Worm (Caenorhabditis elegans): ENCODE results near the gene cyp-29A4.

The cyp-29A4 gene

DNA sequence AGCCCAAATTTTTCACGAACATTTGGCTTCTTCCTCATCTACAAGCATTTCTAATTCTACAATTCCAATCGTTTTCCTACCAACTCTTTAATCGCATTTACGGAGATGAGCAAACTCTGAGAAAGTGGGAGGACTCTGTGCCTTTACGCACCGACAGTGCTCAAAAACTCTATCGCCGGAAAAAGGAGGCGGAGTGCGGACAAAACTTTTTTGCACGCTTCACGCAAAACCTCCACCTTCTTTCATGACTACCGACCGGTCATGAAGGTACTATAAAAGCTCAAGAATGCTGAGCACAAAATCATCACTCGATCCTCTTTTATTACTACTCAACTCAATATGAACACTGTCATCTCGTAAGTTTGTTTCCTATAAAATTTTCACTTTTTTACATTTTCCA, 29.4 kb upstream of the cyp-29A4 start, which contains the start of gene idpc-4:
idpc-4 (plus strand) TSS at position 301 of the 400 bp plus-strand sequence.
- no peak for TF ChIP-seq snpc-4 (tag; optimal IDR thresholded peaks at IDR 0.05)
- TF ChIP-seq unc-62 (GFP tag; optimal IDR thresholded peaks at IDR 0.05): no peak
- no peak for TF ChIP-seq lsy-2 (tag; optimal IDR thresholded peaks at IDR 0.05)
- TF ChIP-seq lin-11 (tag; optimal IDR thresholded peaks at IDR 0.05): no peak
- TF ChIP-seq elt-3 (tag; optimal IDR thresholded peaks at IDR 0.05): no peak
- no peak for TF ChIP-seq nhr-11 (tag; optimal IDR thresholded peaks at IDR 0.05)

DNA sequence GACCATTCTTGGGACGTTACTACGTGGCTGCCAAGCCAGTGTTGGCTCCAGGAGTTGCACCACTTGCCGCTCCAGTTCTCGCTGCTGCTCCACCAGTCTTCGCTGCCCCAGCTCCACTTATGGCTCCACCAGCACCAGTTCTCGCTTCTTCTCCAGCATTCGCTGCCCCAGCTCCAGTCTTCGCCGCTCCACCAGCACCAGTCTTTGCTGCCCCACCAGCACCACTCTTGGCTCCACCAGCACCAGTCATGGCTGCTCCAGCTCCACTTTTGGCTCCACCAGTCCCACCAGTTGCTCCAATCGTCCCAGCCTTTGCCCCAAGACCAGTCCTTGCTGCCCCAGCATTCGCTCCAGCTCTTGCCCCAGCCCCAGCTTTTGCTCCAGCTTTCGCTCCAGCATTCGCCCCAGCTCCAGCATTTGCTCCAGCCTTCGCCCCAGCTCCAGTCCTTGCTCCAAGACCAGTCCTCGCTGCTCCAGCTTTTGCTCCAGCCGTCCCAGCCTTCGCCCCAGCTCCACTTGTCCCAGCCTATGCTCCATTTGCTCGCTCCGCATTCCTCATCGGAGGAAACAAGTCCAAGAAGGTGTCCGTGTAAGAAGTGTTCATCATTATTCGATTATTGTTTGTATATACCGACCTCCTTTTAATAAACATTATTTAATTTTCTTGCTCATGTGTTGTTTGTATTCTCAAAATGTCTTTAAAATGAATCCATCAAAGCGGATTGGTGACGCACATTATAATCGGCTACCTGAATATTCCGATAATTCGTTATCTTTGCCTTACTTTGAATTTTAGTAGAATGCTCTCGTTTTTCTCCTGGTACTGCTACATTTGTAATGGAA, 28.7 kb upstream of the cyp-29A4 start, which contains the start of gene T06E4.7:
T06E4.7 (plus strand) TSS at position 793 of the 843 bp plus-strand sequence.
- TF ChIP-seq ZK546.5 (tag; optimal IDR thresholded peaks at IDR 0.05) (no peak), dmd-4 (tag; optimal IDR thresholded peaks at IDR 0.05) (no peak), lin-39 (tag; optimal IDR thresholded peaks at IDR 0.05) (no peak)

DNA sequence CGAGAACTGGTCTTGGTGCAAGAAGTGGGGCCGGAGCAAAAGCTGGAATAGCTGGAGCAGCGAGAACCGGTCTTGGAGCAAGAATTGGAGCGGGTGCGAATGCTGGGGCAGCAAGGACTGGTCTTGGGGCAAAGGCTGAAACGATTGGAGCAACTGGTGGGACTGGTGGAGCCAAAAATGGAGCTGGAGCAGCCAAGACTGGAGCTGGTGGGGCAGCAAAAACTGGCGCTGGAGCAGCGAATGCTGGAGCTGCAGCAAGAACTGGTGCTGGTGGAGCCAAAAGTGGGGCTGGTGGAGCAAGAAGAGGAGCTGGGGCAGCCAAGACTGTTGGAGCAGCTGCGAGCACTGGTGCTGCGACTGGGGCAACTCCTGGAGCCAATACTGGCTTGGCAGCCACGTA, 26.0 kb upstream of the cyp-29A4 start:
- TF ChIP-seq lin-11 (tag; optimal IDR thresholded peaks at IDR 0.05): no peak

DNA sequence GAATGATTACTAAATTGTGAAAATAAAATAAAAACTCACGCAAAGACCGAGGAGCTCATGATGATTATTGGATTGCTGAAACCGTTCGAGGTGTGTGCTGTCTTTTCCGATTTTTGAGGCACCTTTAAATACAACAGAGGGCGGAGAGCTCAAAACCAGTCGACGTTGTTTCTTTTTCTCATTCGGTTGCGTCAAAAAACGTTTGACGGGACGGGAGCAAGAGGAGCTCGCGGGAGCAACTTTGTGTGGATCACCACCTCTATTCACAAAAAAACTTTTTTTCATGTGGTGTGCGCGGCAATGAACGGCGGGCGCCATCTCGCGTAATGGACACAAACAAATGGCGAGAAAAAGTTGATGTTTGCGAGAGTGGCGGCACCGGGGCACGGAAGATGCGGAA, 25.4 kb upstream of the cyp-29A4 start, which contains the start of gene idpc-3:
idpc-3 (minus strand) TSS at position 101 of the 400 bp plus-strand sequence.
- TF ChIP-seq lin-11 (tag; optimal IDR thresholded peaks at IDR 0.05) (no peak), unc-55 (GFP tag; optimal IDR thresholded peaks at IDR 0.05) (no peak), mab-5 (tag; optimal IDR thresholded peaks at IDR 0.05) (no peak), nhr-12 (tag; optimal IDR thresholded peaks at IDR 0.05) (no peak), lin-13 (GFP tag; optimal IDR thresholded peaks at IDR 0.05) (no peak), lin-39 (tag; optimal IDR thresholded peaks at IDR 0.05) (no peak), aly-2 (tag; optimal IDR thresholded peaks at IDR 0.05) (no peak), sma-3 (GFP tag; optimal IDR thresholded peaks at IDR 0.05) (no peak), C34F6.9 (tag; optimal IDR thresholded peaks at IDR 0.05) (no peak), Y55F3AM.14 (GFP tag; optimal IDR thresholded peaks at IDR 0.05) (no peak), snpc-4 (tag; optimal IDR thresholded peaks at IDR 0.05) (no peak), nhr-11 (tag; optimal IDR thresholded peaks at IDR 0.05) (no peak)

DNA sequence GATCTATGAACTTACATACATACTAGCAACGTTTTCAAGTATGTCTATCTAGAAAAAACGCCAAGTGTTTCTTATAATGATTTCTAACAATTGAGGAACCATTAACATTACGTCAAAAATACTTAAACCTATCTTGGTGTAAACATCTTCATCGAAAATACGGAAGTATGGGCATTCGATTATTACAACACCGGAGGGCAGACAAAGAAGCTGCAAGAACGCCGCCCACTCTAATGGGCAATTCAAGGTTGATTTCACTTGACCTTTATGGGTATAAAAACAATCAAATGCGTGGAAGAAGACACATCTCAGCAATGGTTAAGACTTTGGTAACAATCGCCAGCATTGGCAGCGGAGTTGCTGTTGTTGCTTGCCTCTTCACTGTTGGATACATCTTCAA, 24.9 kb upstream of the cyp-29A4 start, which contains the start of gene col-146:
col-146 (plus strand) TSS at position 301 of the 400 bp plus-strand sequence.
- TF ChIP-seq mab-5 (tag; optimal IDR thresholded peaks at IDR 0.05) (no peak), unc-62 (GFP tag; optimal IDR thresholded peaks at IDR 0.05) (no peak), F13H6.1 (tag; optimal IDR thresholded peaks at IDR 0.05) (no peak), nhr-77 (tag; optimal IDR thresholded peaks at IDR 0.05) (no peak), ztf-1 (GFP tag; conservative IDR thresholded peaks at IDR 0.05) (no peak), R02D3.7 (tag; optimal IDR thresholded peaks at IDR 0.05) (no peak), ama-1 (optimal IDR thresholded peaks at IDR 0.05) (no peak), aly-2 (tag; optimal IDR thresholded peaks at IDR 0.05) (no peak), alr-1 (tag; optimal IDR thresholded peaks at IDR 0.05) (no peak), peb-1 (tag; optimal IDR thresholded peaks at IDR 0.05) (no peak), nhr-23 (tag; optimal IDR thresholded peaks at IDR 0.05) (no peak), nhr-11 (tag; optimal IDR thresholded peaks at IDR 0.05) (no peak), snpc-4 (tag; optimal IDR thresholded peaks at IDR 0.05) (no peak), fos-1 (tag; optimal IDR thresholded peaks at IDR 0.05) (no peak)

DNA sequence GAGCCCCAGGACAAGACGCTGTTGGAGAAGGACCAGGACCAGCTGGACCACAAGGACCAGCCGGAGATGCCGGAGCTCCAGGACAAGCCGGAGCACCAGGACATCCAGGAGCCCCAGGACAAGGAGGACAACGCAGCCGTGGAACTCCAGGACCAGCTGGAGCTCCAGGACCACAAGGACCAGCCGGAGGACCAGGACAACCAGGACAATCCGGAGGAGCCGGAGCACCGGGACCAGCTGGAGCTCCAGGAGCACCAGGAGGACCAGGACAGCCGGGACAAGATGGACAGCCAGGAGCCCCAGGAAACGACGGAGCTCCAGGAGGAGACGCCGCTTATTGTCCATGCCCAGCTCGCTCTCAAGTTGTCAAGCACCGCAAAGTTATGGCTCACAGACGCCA, 24.0 kb upstream of the cyp-29A4 start:
- TF ChIP-seq peb-1 (tag; optimal IDR thresholded peaks at IDR 0.05): no peak
- TF ChIP-seq snpc-4 (tag; optimal IDR thresholded peaks at IDR 0.05): no peak
- TF ChIP-seq blmp-1 (tag; optimal IDR thresholded peaks at IDR 0.05; ENCODE audit: insufficient read depth): no peak
- TF ChIP-seq ztf-4 (tag; optimal IDR thresholded peaks at IDR 0.05): no peak
- TF ChIP-seq ceh-16 (tag; optimal IDR thresholded peaks at IDR 0.05): no peak
- TF ChIP-seq sma-9 (GFP tag; optimal IDR thresholded peaks at IDR 0.05): no peak
- no peak for TF ChIP-seq sma-9 (tag; optimal IDR thresholded peaks at IDR 0.05)
